Fruit fly (Drosophila melanogaster) whole organism, pupa: ENCODE measurements around the gene beta-PheRS.

Experiments used
- CG13204 ChIP-seq: fragments of 200-800 bp; sonication (Bioruptor generic); optimal IDR thresholded peaks from 2 replicates; lab custom pipeline; 2018; ENCODE audit warnings: missing biosample characterization, mild to moderate bottlenecking, missing genetic modification characterization, moderate library complexity
- CG14655 ChIP-seq: fragments of 200-800 bp; sonication (Bioruptor generic); optimal IDR thresholded peaks from 3 replicates; lab custom pipeline; 2017; ENCODE audit warnings: mild to moderate bottlenecking, missing biosample characterization, missing genetic modification reagents, missing genetic modification characterization
- CG15710 ChIP-seq: fragments of 200-800 bp; sonication (Bioruptor generic); optimal IDR thresholded peaks from 2 replicates; lab custom pipeline; 2018; ENCODE audit warnings: missing biosample characterization, mild to moderate bottlenecking, missing genetic modification characterization, moderate library complexity
- CG17806 ChIP-seq: fragments of 200-800 bp; sonication (Bioruptor generic); optimal IDR thresholded peaks from 2 replicates; lab custom pipeline; 2018; ENCODE audit warnings: missing biosample characterization, mild to moderate bottlenecking, missing genetic modification characterization, moderate library complexity
- CG4496 ChIP-seq: fragments of 200-800 bp; sonication (Bioruptor generic); IDR thresholded peaks from 3 replicates; pipeline ENCODE4 v1.3.6; 2022; ENCODE audit warnings: missing biosample characterization, missing genetic modification characterization
- CG8301 ChIP-seq: fragments of 200-800 bp; sonication (Bioruptor generic); optimal IDR thresholded peaks from 2 replicates; lab custom pipeline; 2018; ENCODE audit warnings: missing biosample characterization, mild to moderate bottlenecking, missing genetic modification characterization
- Snoo ChIP-seq: fragments of 200-800 bp; sonication (Bioruptor generic); optimal IDR thresholded peaks from 3 replicates; lab custom pipeline; 2017; ENCODE audit warnings: missing biosample characterization, mild to moderate bottlenecking, missing genetic modification characterization, inconsistent platforms
- gl ChIP-seq: fragments of 200-800 bp; sonication (Bioruptor generic); optimal IDR thresholded peaks from 2 replicates; lab custom pipeline; 2018; ENCODE audit warnings: missing biosample characterization, mild to moderate bottlenecking, missing genetic modification characterization

DNA sequence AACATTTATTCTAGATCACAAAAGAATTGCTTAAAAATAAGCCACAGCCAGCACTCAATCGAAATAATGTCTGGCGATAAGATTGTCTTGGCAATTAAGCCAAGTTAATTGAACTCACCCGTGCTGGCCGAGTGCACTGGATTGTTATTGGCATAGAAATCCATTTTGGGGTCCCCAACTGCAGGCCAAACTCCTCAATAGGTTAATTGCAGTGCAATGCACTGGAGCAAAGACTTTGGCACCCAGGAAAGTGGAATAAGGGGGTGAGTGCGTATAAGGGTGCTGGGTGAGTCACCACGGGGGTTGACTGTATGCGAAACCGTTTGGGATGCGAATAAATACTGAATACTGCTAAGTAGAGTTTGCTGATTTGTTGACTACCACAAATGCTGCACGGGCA lies 10.4 kb upstream of the beta-PheRS start:
- TF ChIP-seq CG8301 = no peak
- TF ChIP-seq CG14655 = no peak
- TF ChIP-seq CG17806 (tag; lab: Kevin White, UChicago) = no peak
- no peak for TF ChIP-seq CG4496 (GFP tag; lab: Robert Waterston, UW)
- TF ChIP-seq Snoo (tag; lab: Kevin White, UChicago) = no peak
- TF ChIP-seq CG15710 = no peak
- no peak for TF ChIP-seq CG13204 (GFP tag; lab: Kevin White, UChicago)
- no peak for TF ChIP-seq gl
